Fruit fly (Drosophila melanogaster) whole organism, embryonic: ENCODE results near the gene CG32440.

Source experiments
- B-H2 ChIP-seq: fragments of 200-800 bp; sonication (Bioruptor generic); optimal IDR thresholded peaks from 2 replicates; lab custom pipeline; 2018; ENCODE audit warnings: missing biosample characterization, mild to moderate bottlenecking, missing genetic modification characterization
- BtbVII ChIP-seq: fragments of 200-800 bp; sonication (Bioruptor generic); optimal IDR thresholded peaks from 3 replicates; lab custom pipeline; 2017; ENCODE audit warnings: missing biosample characterization, mild to moderate bottlenecking, missing genetic modification characterization
- CG10209 ChIP-seq: fragments of 200-800 bp; sonication (Bioruptor generic); optimal IDR thresholded peaks from 3 replicates; lab custom pipeline; 2017; ENCODE audit warnings: missing biosample characterization, mild to moderate bottlenecking, missing genetic modification characterization, missing genetic modification reagents
- CG1024 ChIP-seq: fragments of 200-800 bp; sonication (Bioruptor generic); IDR thresholded peaks from 2 replicates; pipeline ENCODE4 v1.3.6; 2022; ENCODE audit warnings: missing biosample characterization, missing genetic modification characterization
- CG11456 ChIP-seq: fragments of 200-800 bp; sonication (Bioruptor generic); IDR thresholded peaks from 3 replicates; pipeline ENCODE4 v1.3.6; 2022; ENCODE audit warnings: missing biosample characterization, missing genetic modification characterization
- CG12071 ChIP-seq: fragments of 200-800 bp; sonication (Bioruptor generic); optimal IDR thresholded peaks from 3 replicates; lab custom pipeline; 2018; ENCODE audit warnings: missing biosample characterization, mild to moderate bottlenecking, missing genetic modification characterization
- CG12659 ChIP-seq: fragments of 200-800 bp; sonication (Bioruptor generic); optimal IDR thresholded peaks from 3 replicates; lab custom pipeline; 2017; ENCODE audit warnings: mild to moderate bottlenecking, missing biosample characterization, missing genetic modification reagents, missing genetic modification characterization
- CG12769 ChIP-seq: fragments of 200-800 bp; sonication (Bioruptor generic); optimal IDR thresholded peaks from 2 replicates; lab custom pipeline; 2019; ENCODE audit warnings: missing biosample characterization, mild to moderate bottlenecking, missing genetic modification characterization, moderate library complexity
- CG12942 ChIP-seq: fragments of 200-800 bp; sonication (Bioruptor generic); optimal IDR thresholded peaks from 3 replicates; lab custom pipeline; 2016; ENCODE audit warnings: missing biosample characterization, missing genetic modification characterization
- CG13296 ChIP-seq: fragments of 200-800 bp; sonication (Bioruptor generic); optimal IDR thresholded peaks from 3 replicates; lab custom pipeline; 2018; ENCODE audit warnings: missing biosample characterization, mild to moderate bottlenecking, missing genetic modification characterization
- CG13775 ChIP-seq: fragments of 200-800 bp; sonication (Bioruptor generic); optimal IDR thresholded peaks from 3 replicates; lab custom pipeline; 2017; ENCODE audit warnings: missing biosample characterization, mild to moderate bottlenecking, missing genetic modification characterization
- CG16815 ChIP-seq: fragments of 200-800 bp; sonication (Bioruptor generic); optimal IDR thresholded peaks from 3 replicates; lab custom pipeline; 2017; ENCODE audit warnings: missing biosample characterization, mild to moderate bottlenecking, missing genetic modification characterization
- CG17385 ChIP-seq: fragments of 200-800 bp; sonication (Bioruptor generic); optimal IDR thresholded peaks from 3 replicates; lab custom pipeline; 2018; ENCODE audit warnings: missing biosample characterization, mild to moderate bottlenecking, missing genetic modification characterization
- CG1832 ChIP-seq: fragments of 200-800 bp; sonication (Bioruptor generic); optimal IDR thresholded peaks from 2 replicates; lab custom pipeline; 2017; ENCODE audit warnings: missing biosample characterization, mild to moderate bottlenecking, missing genetic modification characterization, inconsistent platforms
- CG42726 ChIP-seq: fragments of 200-800 bp; sonication (Bioruptor generic); IDR thresholded peaks from 2 replicates; pipeline ENCODE4 v1.3.6; 2022; ENCODE audit warnings: missing biosample characterization, missing genetic modification characterization; ENCODE audit not compliant: partially characterized antibody
- CG5953 ChIP-seq: fragments of 200-800 bp; sonication (Bioruptor generic); IDR thresholded peaks from 2 replicates; pipeline ENCODE4 v1.3.6; 2022; ENCODE audit warnings: missing biosample characterization, missing genetic modification characterization
- CG6854 ChIP-seq: fragments of 200-800 bp; sonication (Bioruptor generic); optimal IDR thresholded peaks from 3 replicates; lab custom pipeline; 2017; ENCODE audit warnings: missing biosample characterization, mild to moderate bottlenecking, missing genetic modification characterization
- CG9437 ChIP-seq: fragments of 200-800 bp; sonication (Bioruptor generic); optimal IDR thresholded peaks from 2 replicates; lab custom pipeline; 2018; ENCODE audit warnings: missing biosample characterization, mild to moderate bottlenecking, missing genetic modification characterization
- CoRest ChIP-seq: fragments of 200-800 bp; sonication (Bioruptor generic); optimal IDR thresholded peaks from 3 replicates; lab custom pipeline; 2018; ENCODE audit warnings: missing biosample characterization, mild to moderate bottlenecking, missing genetic modification characterization, moderate library complexity
- Deaf1 ChIP-seq: fragments of 200-800 bp; optimal IDR thresholded peaks from 3 replicates; lab custom pipeline; 2019; ENCODE audit warnings: missing biosample characterization, mild to moderate bottlenecking, missing genetic modification characterization, moderate library complexity
- Doc2 ChIP-seq: fragments of 200-800 bp; sonication (Bioruptor generic); IDR thresholded peaks from 2 replicates; pipeline ENCODE4 v1.3.6; 2022; ENCODE audit warnings: missing biosample characterization, missing genetic modification characterization
- ERR ChIP-seq: fragments of 200-800 bp; sonication (Bioruptor generic); optimal IDR thresholded peaks from 2 replicates; lab custom pipeline; 2016; ENCODE audit warnings: missing biosample characterization, missing genetic modification characterization
- HLHmδ ChIP-seq: fragments of 200-800 bp; sonication (Bioruptor generic); optimal IDR thresholded peaks from 2 replicates; lab custom pipeline; 2018; ENCODE audit warnings: missing biosample characterization, mild to moderate bottlenecking, missing genetic modification characterization, moderate library complexity
- Hand ChIP-seq: fragments of 200-800 bp; sonication (Bioruptor generic); optimal IDR thresholded peaks from 2 replicates; lab custom pipeline; 2017; ENCODE audit warnings: mild to moderate bottlenecking, missing biosample characterization, missing genetic modification reagents, missing genetic modification characterization
- Hey ChIP-seq: fragments of 200-800 bp; sonication (Bioruptor generic); optimal IDR thresholded peaks from 3 replicates; lab custom pipeline; 2018; ENCODE audit warnings: missing biosample characterization, mild to moderate bottlenecking, missing genetic modification characterization
- Oli ChIP-seq: fragments of 200-800 bp; sonication (Bioruptor generic); optimal IDR thresholded peaks from 2 replicates; lab custom pipeline; 2018; ENCODE audit warnings: missing biosample characterization, mild to moderate bottlenecking, missing genetic modification characterization, moderate library complexity
- Side ChIP-seq: fragments of 200-800 bp; sonication (Bioruptor generic); optimal IDR thresholded peaks from 2 replicates; lab custom pipeline; 2016; ENCODE audit warnings: missing biosample characterization, missing genetic modification characterization
- Tbp ChIP-seq: fragments of >200 bp; optimal IDR thresholded peaks from 2 replicates; lab custom pipeline; 2018; ENCODE audit warnings: missing biosample characterization, missing genetic modification characterization
- amos ChIP-seq: fragments of 200-800 bp; sonication (Bioruptor generic); IDR thresholded peaks from 2 replicates; pipeline ENCODE4 v1.3.6; 2022; ENCODE audit warnings: missing biosample characterization, missing genetic modification characterization; ENCODE audit not compliant: partially characterized antibody
- ase ChIP-seq: fragments of 200-800 bp; sonication (Bioruptor generic); IDR thresholded peaks from 3 replicates; pipeline ENCODE4 v1.3.6; 2022; ENCODE audit warnings: missing biosample characterization, missing genetic modification characterization
- cg ChIP-seq: fragments of 200-800 bp; sonication (Bioruptor generic); optimal IDR thresholded peaks from 3 replicates; lab custom pipeline; 2019; ENCODE audit warnings: missing biosample characterization, mild to moderate bottlenecking, missing genetic modification characterization, moderate library complexity
- cwo ChIP-seq: fragments of 200-800 bp; sonication (Bioruptor generic); optimal IDR thresholded peaks from 3 replicates; lab custom pipeline; 2017; ENCODE audit warnings: missing biosample characterization, missing genetic modification characterization, mild to moderate bottlenecking, moderate library complexity, missing genetic modification reagents
- ewg ChIP-seq: fragments of 200-800 bp; sonication (Bioruptor generic); optimal IDR thresholded peaks from 3 replicates; lab custom pipeline; 2017; ENCODE audit warnings: mild to moderate bottlenecking, missing biosample characterization, missing genetic modification reagents, missing genetic modification characterization
- fd102C ChIP-seq: fragments of 200-800 bp; sonication (Bioruptor generic); optimal IDR thresholded peaks from 2 replicates; lab custom pipeline; 2018; ENCODE audit warnings: missing biosample characterization, mild to moderate bottlenecking, missing genetic modification characterization, moderate library complexity
- fu2 ChIP-seq: fragments of 200-800 bp; sonication (Bioruptor generic); optimal IDR thresholded peaks from 2 replicates; lab custom pipeline; 2016; ENCODE audit warnings: missing biosample characterization, missing genetic modification characterization
- gem ChIP-seq: fragments of 200-800 bp; sonication (Bioruptor generic); optimal IDR thresholded peaks from 2 replicates; lab custom pipeline; 2019; ENCODE audit warnings: missing biosample characterization, mild to moderate bottlenecking, missing genetic modification characterization, moderate library complexity
- gfzf ChIP-seq: fragments of 200-800 bp; sonication (Bioruptor generic); optimal IDR thresholded peaks from 2 replicates; lab custom pipeline; 2016; ENCODE audit warnings: missing biosample characterization, mild to moderate bottlenecking, missing genetic modification characterization, moderate library complexity
- jumu ChIP-seq: fragments of 200-800 bp; sonication (Bioruptor generic); optimal IDR thresholded peaks from 3 replicates; lab custom pipeline; 2016; ENCODE audit warnings: missing biosample characterization, missing genetic modification characterization
- lab ChIP-seq: fragments of 200-800 bp; sonication (Bioruptor generic); optimal IDR thresholded peaks from 3 replicates; lab custom pipeline; 2017; ENCODE audit warnings: missing biosample characterization, missing genetic modification characterization, mild to moderate bottlenecking, moderate library complexity, missing genetic modification reagents
- mam ChIP-seq: fragments of 200-800 bp; sonication (Bioruptor generic); optimal IDR thresholded peaks from 3 replicates; lab custom pipeline; 2016; ENCODE audit warnings: missing biosample characterization, missing genetic modification characterization
- pan ChIP-seq, 4 experiments: fragments of >200 bp in 3 of 4; fragments of 200-800 bp in 1 of 4; sonication (Bioruptor generic) in 1 of 4; optimal IDR thresholded peaks in 3 of 4; IDR thresholded peaks in 1 of 4; 2 replicates each; pipeline versions ENCODE4 v1.3.6 to Lab custom; 2017 to 2022; ENCODE audit warnings: missing biosample characterization in 2 of 4, missing genetic modification characterization in 2 of 4, mixed read lengths in 1 of 4
- pb ChIP-seq: fragments of 200-800 bp; sonication (Bioruptor generic); optimal IDR thresholded peaks from 3 replicates; lab custom pipeline; 2016; ENCODE audit warnings: missing biosample characterization, missing genetic modification characterization
- pzg ChIP-seq: fragments of 200-800 bp; sonication (Bioruptor generic); optimal IDR thresholded peaks from 3 replicates; lab custom pipeline; 2018; ENCODE audit warnings: missing biosample characterization, mild to moderate bottlenecking, missing genetic modification characterization, moderate library complexity
- ro ChIP-seq: fragments of 200-800 bp; sonication (Bioruptor generic); IDR thresholded peaks from 2 replicates; pipeline ENCODE4 v1.3.6; 2022; ENCODE audit warnings: missing biosample characterization, missing genetic modification characterization
- sens ChIP-seq: fragments of 200-800 bp; sonication (Bioruptor generic); peaks from one replicate; lab custom pipeline; 2016; ENCODE audit warnings: missing biosample characterization, missing genetic modification characterization
- tap ChIP-seq: fragments of 200-800 bp; optimal IDR thresholded peaks from 3 replicates; lab custom pipeline; 2019; ENCODE audit warnings: missing biosample characterization, mild to moderate bottlenecking, missing genetic modification characterization, moderate library complexity
- tll ChIP-seq, 2 experiments: fragments of 200-800 bp in 1 of 2; fragments of >200 bp in 1 of 2; sonication (Bioruptor generic) in 1 of 2; optimal IDR thresholded peaks; 2 replicates each; lab custom pipeline; 2017 to 2019; ENCODE audit warnings: missing biosample characterization in 2 of 2, missing genetic modification characterization in 2 of 2, mild to moderate bottlenecking in 1 of 2, moderate library complexity in 1 of 2
- yki ChIP-seq: fragments of >200 bp; optimal IDR thresholded peaks from 3 replicates; lab custom pipeline; 2018

CG32440 gene

DNA sequence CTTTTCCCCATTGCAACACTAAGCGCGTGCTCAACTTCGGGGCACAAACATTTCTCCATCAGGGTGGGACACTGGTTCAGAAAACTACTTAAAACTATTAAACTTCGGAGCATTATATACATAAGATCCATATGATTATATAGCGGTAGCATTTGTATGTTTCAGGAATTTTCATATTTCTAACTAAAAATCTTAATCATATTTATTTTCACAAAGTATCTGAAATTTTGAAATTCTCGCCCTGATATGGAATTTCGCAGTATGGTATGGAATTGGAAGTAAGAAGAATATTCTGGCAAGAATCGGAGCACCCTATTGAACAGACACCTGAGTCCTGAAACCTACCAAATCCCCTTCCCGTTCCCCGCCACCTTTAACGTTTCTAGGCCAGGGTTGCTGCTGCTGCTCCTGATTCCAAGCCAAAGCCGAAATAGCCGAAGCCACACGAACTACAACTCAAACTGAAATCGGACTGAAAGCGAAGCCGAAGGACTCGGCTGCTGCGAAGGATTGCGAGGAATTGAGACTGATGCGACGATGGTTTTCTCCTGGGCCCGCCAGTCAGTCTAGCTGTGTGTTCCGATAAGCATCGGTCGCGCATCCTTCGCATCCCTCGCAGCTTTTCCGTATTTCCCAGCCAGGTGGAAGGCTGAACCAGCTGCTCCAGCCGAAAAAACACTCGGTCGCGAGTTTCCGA is 38.0 kb upstream of the CG32440 start (continued):
- TF ChIP-seq CG10209 (GFP tag; lab: Kevin White, UChicago) (peak; percentile 29), tll (GFP tag; optimal IDR thresholded peaks at IDR 0.05; lab: Kevin White, UChicago) (no peak), HLHmδ (GFP tag; lab: Kevin White, UChicago) (no peak), jumu (GFP tag; lab: Kevin White, UChicago) (no peak), CG12942 (GFP tag; lab: Kevin White, UChicago) (no peak), CG13296 (GFP tag; lab: Kevin White, UChicago) (peak; percentile 58), cwo (GFP tag; lab: Kevin White, UChicago) (peak; percentile 24), Hand (GFP tag; lab: Kevin White, UChicago) (peak; percentile 78), pan (optimal IDR thresholded peaks at IDR 0.05; lab: Kevin White, UChicago) (no peak), pan (GFP tag; optimal IDR thresholded peaks at IDR 0.05 in 1 of 2, IDR thresholded peaks at IDR 0.05 in 1 of 2) (no peak), ERR (GFP tag; lab: Kevin White, UChicago) (no peak), B-H2 (peak; percentile 4), lab (GFP tag; lab: Kevin White, UChicago) (peak; percentile 73), BtbVII (GFP tag; lab: Kevin White, UChicago) (peak; percentile 33), CG11456 (GFP tag; lab: Robert Waterston, UW) (no peak), Tbp (no peak), amos (GFP tag; lab: Robert Waterston, UW) (no peak), CG12071 (GFP tag; lab: Kevin White, UChicago) (no peak), gem (tag; lab: Kevin White, UChicago) (peak; percentile 48), mam (GFP tag; lab: Kevin White, UChicago) (no peak), cg (GFP tag; lab: Kevin White, UChicago) (no peak), pzg (GFP tag; lab: Kevin White, UChicago) (no peak), CG42726 (GFP tag; lab: Robert Waterston, UW) (no peak), CG1832 (GFP tag; lab: Kevin White, UChicago) (no peak), Oli (peak; percentile 37), CoRest (tag; lab: Kevin White, UChicago) (peak; percentile 18), CG12659 (GFP tag; lab: Kevin White, UChicago) (peak; percentile 28), yki (lab: Kevin White, UChicago) (no peak), ase (GFP tag; lab: Robert Waterston, UW) (0 out of 3 replicates have a peak, but pooled peaks have one; percentile 27), Hey (tag; lab: Kevin White, UChicago) (no peak), CG17385 (GFP tag; lab: Kevin White, UChicago) (peak; percentile 30), ro (GFP tag; lab: Robert Waterston, UW) (no peak), ewg (no peak), CG9437 (GFP tag; lab: Kevin White, UChicago) (no peak), CG6854 (no peak), CG1024 (GFP tag; lab: Robert Waterston, UW) (no peak), Deaf1 (tag; lab: Kevin White, UChicago) (peak; percentile 95), CG5953 (GFP tag; lab: Robert Waterston, UW) (no peak), CG16815 (no peak), sens (peak; percentile 70), fu2 (GFP tag; lab: Kevin White, UChicago) (peak; percentile 14), CG13775 (GFP tag; lab: Kevin White, UChicago) (peak; percentile 1), pb (GFP tag; lab: Kevin White, UChicago) (no peak), gfzf (GFP tag; lab: Kevin White, UChicago) (no peak), tap (tag; lab: Kevin White, UChicago) (peak; percentile 0), fd102C (GFP tag; lab: Kevin White, UChicago) (no peak), Side (GFP tag; lab: Kevin White, UChicago) (no peak), CG12769 (peak; percentile 49), Doc2 (no peak)
